Worm (Caenorhabditis elegans): ENCODE data around the gene Y39G8C.2.

- TF ChIP-seq dpl-1 (GFP tag; optimal IDR thresholded peaks at IDR 0.05) (no peak), C17E4.6 (GFP tag; IDR thresholded peaks at IDR 0.05) (no peak), C06A6.2 (GFP tag; conservative IDR thresholded peaks at IDR 0.05) (no peak), unc-62 (GFP tag; optimal IDR thresholded peaks at IDR 0.05) (no peak), ceh-40 (GFP tag; IDR thresholded peaks at IDR 0.05) (no peak), atf-7 (tag; optimal IDR thresholded peaks at IDR 0.05) (no peak), fkh-3 (tag; optimal IDR thresholded peaks at IDR 0.05) (no peak), repo-1 (tag; optimal IDR thresholded peaks at IDR 0.05) (no peak), lir-1 (GFP tag; conservative IDR thresholded peaks at IDR 0.05) (no peak), nfya-1 (tag; optimal IDR thresholded peaks at IDR 0.05; ENCODE audit: borderline replicate concordance, insufficient read depth) (no peak), lin-35 (GFP tag; optimal IDR thresholded peaks at IDR 0.05) (no peak), die-1 (tag; optimal IDR thresholded peaks at IDR 0.05) (no peak)
Observed at ce11 chrII:14068607-14069006, 28.8 kb downstream of the Y39G8C.2 start, which contains the start of gene xrn-1.
